Fruit fly (Drosophila melanogaster) whole organism, embryonic: Measurements from ENCODE around the gene ClC-a.

Experiments used
- Abd-B ChIP-seq: fragments of 200-800 bp; sonication (Bioruptor generic); optimal IDR thresholded peaks from 2 replicates; lab custom pipeline; 2018; ENCODE audit warnings: missing biosample characterization, mild to moderate bottlenecking, missing genetic modification characterization, moderate library complexity
- Bdp1 ChIP-seq: fragments of 200-800 bp; sonication (Bioruptor generic); optimal IDR thresholded peaks from 3 replicates; lab custom pipeline; 2016; ENCODE audit warnings: missing biosample characterization, missing genetic modification characterization
- CG10147 ChIP-seq: fragments of 200-800 bp; sonication (Bioruptor generic); optimal IDR thresholded peaks from 2 replicates; lab custom pipeline; 2019; ENCODE audit warnings: missing biosample characterization, mild to moderate bottlenecking, missing genetic modification characterization, moderate library complexity
- CG11560 ChIP-seq: fragments of 200-800 bp; sonication (Bioruptor generic); IDR thresholded peaks from 3 replicates; pipeline ENCODE4 v1.3.6; 2022; ENCODE audit warnings: missing biosample characterization, missing genetic modification characterization
- CG11723 ChIP-seq: fragments of 200-800 bp; sonication (Bioruptor generic); optimal IDR thresholded peaks from 2 replicates; lab custom pipeline; 2017; ENCODE audit warnings: missing biosample characterization, mild to moderate bottlenecking, missing genetic modification characterization
- CG12071 ChIP-seq: fragments of 200-800 bp; sonication (Bioruptor generic); optimal IDR thresholded peaks from 3 replicates; lab custom pipeline; 2018; ENCODE audit warnings: missing biosample characterization, mild to moderate bottlenecking, missing genetic modification characterization
- CG12299 ChIP-seq: fragments of 200-800 bp; sonication (Bioruptor generic); optimal IDR thresholded peaks from 2 replicates; lab custom pipeline; 2018; ENCODE audit warnings: missing biosample characterization, mild to moderate bottlenecking, missing genetic modification characterization
- CG13123 ChIP-seq: fragments of 200-800 bp; sonication (Bioruptor generic); optimal IDR thresholded peaks from 2 replicates; lab custom pipeline; 2016; ENCODE audit warnings: missing biosample characterization, missing genetic modification characterization
- CG13287 ChIP-seq: fragments of 200-800 bp; sonication (Bioruptor generic); IDR thresholded peaks from 2 replicates; pipeline ENCODE4 v1.3.6; 2022; ENCODE audit warnings: missing biosample characterization, missing genetic modification characterization; ENCODE audit not compliant: partially characterized antibody
- CG13296 ChIP-seq: fragments of 200-800 bp; sonication (Bioruptor generic); optimal IDR thresholded peaks from 3 replicates; lab custom pipeline; 2018; ENCODE audit warnings: missing biosample characterization, mild to moderate bottlenecking, missing genetic modification characterization
- CG13894 ChIP-seq: fragments of 200-800 bp; sonication (Bioruptor generic); optimal IDR thresholded peaks from 3 replicates; lab custom pipeline; 2018; ENCODE audit warnings: missing biosample characterization, mild to moderate bottlenecking, missing genetic modification characterization, moderate library complexity
- CG14050 ChIP-seq: fragments of 200-800 bp; sonication (Bioruptor generic); IDR thresholded peaks from 3 replicates; pipeline ENCODE4 v1.3.6; 2022; ENCODE audit warnings: missing biosample characterization, missing genetic modification characterization
- CG14441 ChIP-seq: fragments of 200-800 bp; sonication (Bioruptor generic); IDR thresholded peaks from 2 replicates; pipeline ENCODE4 v1.3.6; 2022; ENCODE audit warnings: missing biosample characterization, missing genetic modification characterization
- CG15011 ChIP-seq: fragments of 200-800 bp; sonication (Bioruptor generic); optimal IDR thresholded peaks from 3 replicates; lab custom pipeline; 2018; ENCODE audit warnings: missing biosample characterization, mild to moderate bottlenecking, missing genetic modification characterization
- CG15514 ChIP-seq: fragments of 200-800 bp; sonication (Bioruptor generic); optimal IDR thresholded peaks from 3 replicates; lab custom pipeline; 2017; ENCODE audit warnings: missing biosample characterization, missing genetic modification characterization, mild to moderate bottlenecking, moderate library complexity, missing genetic modification reagents
- CG1603 ChIP-seq: fragments of 200-800 bp; sonication (Bioruptor generic); optimal IDR thresholded peaks from 2 replicates; lab custom pipeline; 2019; ENCODE audit warnings: missing biosample characterization, mild to moderate bottlenecking, missing genetic modification characterization, moderate library complexity
- CG16779 ChIP-seq: fragments of 200-800 bp; sonication (Bioruptor generic); IDR thresholded peaks from 2 replicates; pipeline ENCODE4 v1.3.6; 2022; ENCODE audit warnings: missing biosample characterization, missing genetic modification characterization
- CG16815 ChIP-seq: fragments of 200-800 bp; sonication (Bioruptor generic); optimal IDR thresholded peaks from 3 replicates; lab custom pipeline; 2017; ENCODE audit warnings: missing biosample characterization, mild to moderate bottlenecking, missing genetic modification characterization
- CG1832 ChIP-seq: fragments of 200-800 bp; sonication (Bioruptor generic); optimal IDR thresholded peaks from 2 replicates; lab custom pipeline; 2017; ENCODE audit warnings: missing biosample characterization, mild to moderate bottlenecking, missing genetic modification characterization, inconsistent platforms
- CG18619 ChIP-seq: fragments of 200-800 bp; sonication (Bioruptor generic); optimal IDR thresholded peaks from 3 replicates; lab custom pipeline; 2017; ENCODE audit warnings: missing biosample characterization, mild to moderate bottlenecking, missing genetic modification characterization
- CG2120 ChIP-seq: fragments of 200-800 bp; sonication (Bioruptor generic); optimal IDR thresholded peaks from 3 replicates; lab custom pipeline; 2016; ENCODE audit warnings: missing biosample characterization, missing genetic modification characterization
- CG2712 ChIP-seq: fragments of 200-800 bp; optimal IDR thresholded peaks from 3 replicates; lab custom pipeline; 2019; ENCODE audit warnings: missing biosample characterization, mild to moderate bottlenecking, missing genetic modification characterization, moderate library complexity
- CG4820 ChIP-seq: fragments of 200-800 bp; sonication (Bioruptor generic); optimal IDR thresholded peaks from 3 replicates; lab custom pipeline; 2016; ENCODE audit warnings: missing biosample characterization, missing genetic modification characterization
- CG4854 ChIP-seq: fragments of 200-800 bp; sonication (Bioruptor generic); optimal IDR thresholded peaks from 2 replicates; lab custom pipeline; 2016; ENCODE audit warnings: missing biosample characterization, missing genetic modification characterization, inconsistent platforms
- CG6765 ChIP-seq: fragments of 200-800 bp; sonication (Bioruptor generic); optimal IDR thresholded peaks from 3 replicates; lab custom pipeline; 2017; ENCODE audit warnings: missing biosample characterization, mild to moderate bottlenecking, missing genetic modification characterization
- CG7372 ChIP-seq: fragments of 200-800 bp; sonication (Bioruptor generic); IDR thresholded peaks from 2 replicates; pipeline ENCODE4 v1.3.6; 2022; ENCODE audit warnings: missing biosample characterization, missing genetic modification characterization
- CG7839 ChIP-seq: fragments of 200-800 bp; sonication (Bioruptor generic); optimal IDR thresholded peaks from 3 replicates; lab custom pipeline; 2018; ENCODE audit warnings: missing biosample characterization, mild to moderate bottlenecking, missing genetic modification characterization, moderate library complexity
- CG8359 ChIP-seq: fragments of 200-800 bp; sonication (Bioruptor generic); optimal IDR thresholded peaks from 2 replicates; lab custom pipeline; 2017; ENCODE audit warnings: missing biosample characterization, mild to moderate bottlenecking, missing genetic modification characterization, borderline replicate concordance
- CG9876 ChIP-seq: fragments of 200-800 bp; sonication (Bioruptor generic); optimal IDR thresholded peaks from 2 replicates; lab custom pipeline; 2016; ENCODE audit warnings: missing biosample characterization, missing genetic modification characterization
- D ChIP-seq, 2 experiments: fragments of 200-800 bp in 1 of 2; fragments of >200 bp in 1 of 2; sonication (Bioruptor generic) in 1 of 2; optimal IDR thresholded peaks; 2 replicates in 1 of 2; 3 replicates in 1 of 2; lab custom pipeline; 2017; ENCODE audit warnings: mild to moderate bottlenecking in 1 of 2, missing biosample characterization in 1 of 2, missing genetic modification characterization in 1 of 2, missing genetic modification reagents in 1 of 2
- HmgD ChIP-seq: fragments of 200-800 bp; sonication (Bioruptor generic); optimal IDR thresholded peaks from 3 replicates; lab custom pipeline; 2016; ENCODE audit warnings: missing biosample characterization, missing genetic modification characterization
- Meics ChIP-seq: fragments of 200-800 bp; sonication (Bioruptor generic); optimal IDR thresholded peaks from 2 replicates; lab custom pipeline; 2017; ENCODE audit warnings: missing biosample characterization, mild to moderate bottlenecking, missing genetic modification characterization
- Sin3A ChIP-seq: fragments of >200 bp; optimal IDR thresholded peaks from 2 replicates; lab custom pipeline; 2018
- Taf1 ChIP-seq: fragments of 200-800 bp; sonication (Bioruptor generic); IDR thresholded peaks from 2 replicates; pipeline ENCODE4 v1.3.6; 2022; ENCODE audit warnings: missing biosample characterization, missing genetic modification characterization
- abd-A ChIP-seq: fragments of 200-800 bp; sonication (Bioruptor generic); optimal IDR thresholded peaks from 3 replicates; lab custom pipeline; 2019; ENCODE audit warnings: missing biosample characterization, mild to moderate bottlenecking, missing genetic modification characterization, moderate library complexity
- ap ChIP-seq: fragments of 200-800 bp; sonication (Bioruptor generic); IDR thresholded peaks from 2 replicates; pipeline ENCODE4 v1.3.6; 2022; ENCODE audit warnings: missing biosample characterization, missing genetic modification characterization
- az2 ChIP-seq: fragments of 200-800 bp; sonication (Bioruptor generic); optimal IDR thresholded peaks from 3 replicates; lab custom pipeline; 2016; ENCODE audit warnings: missing biosample characterization, missing genetic modification characterization
- bowl ChIP-seq: fragments of 200-800 bp; sonication (Bioruptor generic); IDR thresholded peaks from 2 replicates; pipeline ENCODE4 v1.3.6; 2022; ENCODE audit warnings: missing biosample characterization, missing genetic modification characterization
- disco-r ChIP-seq: fragments of 200-800 bp; sonication (Bioruptor generic); optimal IDR thresholded peaks from 2 replicates; lab custom pipeline; 2016; ENCODE audit warnings: missing biosample characterization, missing genetic modification characterization
- dysf ChIP-seq: fragments of 200-800 bp; sonication (Bioruptor generic); IDR thresholded peaks from 3 replicates; pipeline ENCODE4 v1.3.6; 2022; ENCODE audit warnings: missing biosample characterization, missing genetic modification characterization
- gce ChIP-seq: fragments of 200-800 bp; sonication (Bioruptor generic); IDR thresholded peaks from 3 replicates; pipeline ENCODE4 v1.3.6; 2022; ENCODE audit warnings: missing biosample characterization, missing genetic modification characterization
- jumu ChIP-seq: fragments of 200-800 bp; sonication (Bioruptor generic); optimal IDR thresholded peaks from 3 replicates; lab custom pipeline; 2016; ENCODE audit warnings: missing biosample characterization, missing genetic modification characterization
- schlank ChIP-seq: fragments of 200-800 bp; sonication (Bioruptor generic); optimal IDR thresholded peaks from 2 replicates; lab custom pipeline; 2018; ENCODE audit warnings: missing biosample characterization, mild to moderate bottlenecking, missing genetic modification characterization
- slp2 ChIP-seq: fragments of 200-800 bp; sonication (Bioruptor generic); optimal IDR thresholded peaks from 2 replicates; lab custom pipeline; 2016; ENCODE audit warnings: missing biosample characterization, missing genetic modification characterization
- stc ChIP-seq: fragments of 200-800 bp; sonication (Bioruptor generic); IDR thresholded peaks from 2 replicates; pipeline ENCODE4 v1.3.6; 2022; ENCODE audit warnings: missing biosample characterization, missing genetic modification characterization
- tio ChIP-seq: fragments of 200-800 bp; sonication (Bioruptor generic); optimal IDR thresholded peaks from 2 replicates; lab custom pipeline; 2017; ENCODE audit warnings: missing biosample characterization, missing genetic modification characterization, inconsistent platforms
- tna ChIP-seq: fragments of 200-800 bp; sonication (Bioruptor generic); IDR thresholded peaks from 2 replicates; pipeline ENCODE4 v1.3.6; 2022; ENCODE audit warnings: missing biosample characterization, missing genetic modification characterization; ENCODE audit not compliant: partially characterized antibody
- unc-4 ChIP-seq: fragments of 200-800 bp; sonication (Bioruptor generic); IDR thresholded peaks from 2 replicates; pipeline ENCODE4 v1.3.6; 2022; ENCODE audit warnings: missing biosample characterization, missing genetic modification characterization; ENCODE audit not compliant: partially characterized antibody
- usp ChIP-seq: fragments of >200 bp; optimal IDR thresholded peaks from 2 replicates; lab custom pipeline; 2017; ENCODE audit warnings: missing biosample characterization, missing genetic modification characterization
- wek ChIP-seq: fragments of 200-800 bp; sonication (Bioruptor generic); optimal IDR thresholded peaks from 3 replicates; lab custom pipeline; 2018; ENCODE audit warnings: missing biosample characterization, mild to moderate bottlenecking, missing genetic modification characterization, moderate library complexity
- z ChIP-seq: fragments of 200-800 bp; sonication (Bioruptor generic); IDR thresholded peaks from 3 replicates; pipeline ENCODE4 v1.3.6; 2022; ENCODE audit warnings: missing biosample characterization, missing genetic modification characterization
- zfh2 ChIP-seq: fragments of 200-800 bp; sonication (Bioruptor generic); optimal IDR thresholded peaks from 2 replicates; lab custom pipeline; 2016; ENCODE audit warnings: missing biosample characterization, missing genetic modification characterization

Gene ClC-a

DNA sequence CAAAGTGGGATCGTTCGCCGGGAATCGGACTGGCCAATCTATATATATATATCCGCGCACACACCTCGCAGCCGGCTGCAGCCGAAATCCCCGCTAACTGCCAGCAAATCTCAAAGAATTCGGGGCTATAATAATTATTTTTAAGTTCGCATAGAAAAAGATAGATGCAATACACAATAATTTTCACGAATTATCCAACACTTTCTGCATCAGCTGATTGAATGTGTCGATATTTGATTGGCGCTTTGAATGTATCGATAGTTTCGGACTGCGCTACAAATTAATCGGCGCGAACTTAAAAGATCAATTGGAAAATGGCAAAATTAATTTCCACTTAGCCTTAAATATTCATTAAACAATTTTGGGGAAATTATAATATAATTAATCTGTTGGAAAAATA lies 16.2 kb downstream of the ClC-a start, which contains the start of gene Sbf (continued):
- TF ChIP-seq dysf (no peak), jumu (GFP tag; lab: Kevin White, UChicago) (no peak), z (GFP tag; lab: Robert Waterston, UW) (no peak), bowl (GFP tag; lab: Robert Waterston, UW) (no peak), zfh2 (GFP tag; lab: Kevin White, UChicago) (no peak), stc (GFP tag; lab: Robert Waterston, UW) (no peak), usp (GFP tag; lab: Kevin White, UChicago) (no peak), Taf1 (no peak), tio (GFP tag; lab: Kevin White, UChicago) (no peak), D (optimal IDR thresholded peaks at IDR 0.05; lab: Kevin White, UChicago) (no peak), D (GFP tag; optimal IDR thresholded peaks at IDR 0.05; lab: Kevin White, UChicago) (no peak), CG1603 (no peak), CG12071 (GFP tag; lab: Kevin White, UChicago) (no peak), az2 (GFP tag; lab: Kevin White, UChicago) (no peak), tna (GFP tag; lab: Robert Waterston, UW) (peak; percentile 67), CG11723 (GFP tag; lab: Kevin White, UChicago) (no peak), Meics (GFP tag; lab: Kevin White, UChicago) (no peak), CG11560 (tag; lab: Robert Waterston, UW) (no peak), HmgD (GFP tag; lab: Kevin White, UChicago) (peak; percentile 28), CG4820 (GFP tag; lab: Kevin White, UChicago) (no peak), abd-A (no peak), CG7839 (tag; lab: Kevin White, UChicago) (no peak), CG12299 (no peak), schlank (tag; lab: Kevin White, UChicago) (no peak), CG14441 (GFP tag; lab: Robert Waterston, UW) (no peak), CG13296 (GFP tag; lab: Kevin White, UChicago) (no peak), CG10147 (GFP tag; lab: Kevin White, UChicago) (no peak), CG2120 (GFP tag; lab: Kevin White, UChicago) (peak; percentile 34), CG16779 (GFP tag; lab: Robert Waterston, UW) (no peak), gce (GFP tag; lab: Robert Waterston, UW) (no peak), CG14050 (GFP tag; lab: Robert Waterston, UW) (no peak), CG4854 (GFP tag; lab: Kevin White, UChicago) (no peak), CG13123 (GFP tag; lab: Kevin White, UChicago) (no peak), CG18619 (GFP tag; lab: Kevin White, UChicago) (no peak), CG13287 (GFP tag; lab: Robert Waterston, UW) (peak; percentile 92), CG13894 (no peak), Sin3A (lab: Kevin White, UChicago) (peak; percentile 37), CG6765 (GFP tag; lab: Kevin White, UChicago) (no peak), CG7372 (GFP tag; lab: Robert Waterston, UW) (no peak), CG16815 (GFP tag; lab: Kevin White, UChicago) (no peak), CG8359 (GFP tag; lab: Kevin White, UChicago) (no peak), slp2 (no peak), wek (GFP tag; lab: Kevin White, UChicago) (no peak), CG9876 (GFP tag; lab: Kevin White, UChicago) (no peak), CG1832 (GFP tag; lab: Kevin White, UChicago) (no peak), disco-r (GFP tag; lab: Kevin White, UChicago) (no peak), CG15514 (GFP tag; lab: Kevin White, UChicago) (peak; percentile 74), ap (no peak), unc-4 (GFP tag; lab: Robert Waterston, UW) (peak; percentile 85), CG15011 (no peak), CG2712 (tag; lab: Kevin White, UChicago) (no peak), Bdp1 (GFP tag; lab: Kevin White, UChicago) (peak; percentile 9), Abd-B (GFP tag; lab: Kevin White, UChicago) (no peak)
